Fruit fly (Drosophila melanogaster) whole organism, pupa: ENCODE data around the gene CG5021.

Source experiments
- CG34367 ChIP-seq: fragments of 200-800 bp; sonication (Bioruptor generic); optimal IDR thresholded peaks from 2 replicates; lab custom pipeline; 2018; ENCODE audit warnings: missing biosample characterization, mild to moderate bottlenecking, missing genetic modification characterization
- CG4496 ChIP-seq: fragments of 200-800 bp; sonication (Bioruptor generic); IDR thresholded peaks from 3 replicates; pipeline ENCODE4 v1.3.6; 2022; ENCODE audit warnings: missing biosample characterization, missing genetic modification characterization
- CG8159 ChIP-seq: fragments of 200-800 bp; sonication (Bioruptor generic); optimal IDR thresholded peaks from 3 replicates; lab custom pipeline; 2018; ENCODE audit warnings: missing biosample characterization, mild to moderate bottlenecking, missing genetic modification characterization, moderate library complexity
- D1 ChIP-seq: fragments of 200-800 bp; sonication (Bioruptor generic); optimal IDR thresholded peaks from 2 replicates; lab custom pipeline; 2018; ENCODE audit warnings: missing biosample characterization, mild to moderate bottlenecking, missing genetic modification characterization, moderate library complexity
- Pif1B ChIP-seq: fragments of 200-800 bp; sonication (Bioruptor generic); optimal IDR thresholded peaks from 3 replicates; lab custom pipeline; 2016; ENCODE audit warnings: missing biosample characterization, missing genetic modification characterization

dm6 chr3L:8979780-8980179 is 13.2 kb downstream of the CG5021 start, which contains the start of gene CG5644:
- TF ChIP-seq CG4496 (GFP tag; lab: Robert Waterston, UW): no peak
- TF ChIP-seq CG8159: no peak
- TF ChIP-seq D1 (tag; lab: Kevin White, UChicago): no peak
- no peak for TF ChIP-seq Pif1B (GFP tag; lab: Kevin White, UChicago)
- TF ChIP-seq CG34367: no peak
